Worm (Caenorhabditis elegans): ENCODE data around the gene F38A5.8.

- TF ChIP-seq mdl-1 (tag; optimal IDR thresholded peaks at IDR 0.05): no peak
- no peak for TF ChIP-seq elt-2 (tag; optimal IDR thresholded peaks at IDR 0.05)
- no peak for TF ChIP-seq snpc-4 (tag; optimal IDR thresholded peaks at IDR 0.05)
- TF ChIP-seq skn-1 (tag; optimal IDR thresholded peaks at IDR 0.05): no peak
Observed at ce11 chrIV:6575959-6576727, 23.4 kb upstream of the F38A5.8 start.
